Fruit fly (Drosophila melanogaster) whole organism, pupa: Measurements from ENCODE around the gene CG13796.

Experiments used
- CG17806 ChIP-seq: fragments of 200-800 bp; sonication (Bioruptor generic); optimal IDR thresholded peaks from 2 replicates; lab custom pipeline; 2018; ENCODE audit warnings: missing biosample characterization, mild to moderate bottlenecking, missing genetic modification characterization, moderate library complexity
- CG32121 ChIP-seq: fragments of 200-800 bp; sonication (Bioruptor generic); IDR thresholded peaks from 2 replicates; pipeline ENCODE4 v1.3.6; 2022; ENCODE audit warnings: missing biosample characterization, missing genetic modification characterization
- fd96Ca ChIP-seq: fragments of 200-800 bp; sonication (Bioruptor generic); IDR thresholded peaks from 3 replicates; pipeline ENCODE4 v1.3.6; 2022; ENCODE audit warnings: missing biosample characterization, missing genetic modification characterization

DNA sequence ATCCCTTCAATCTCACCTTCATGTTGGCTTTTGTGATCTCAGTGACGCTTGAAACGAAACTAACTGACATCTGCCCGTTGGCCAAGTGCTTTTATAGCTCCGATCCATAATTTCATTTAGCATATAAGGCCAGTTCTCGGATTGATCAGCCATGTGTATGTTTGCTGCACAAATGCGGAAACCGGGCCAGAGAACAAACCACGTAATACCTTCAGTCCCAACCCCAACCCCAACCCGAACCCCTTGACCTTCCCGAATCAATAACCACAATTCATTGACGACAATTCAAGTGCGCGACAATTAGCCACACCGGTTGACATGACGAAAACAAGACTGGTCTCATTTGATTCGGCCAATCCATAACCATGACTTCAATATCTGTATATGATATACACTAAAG, 20.6 kb upstream of the CG13796 start, which contains the start of gene CG7203:
- TF ChIP-seq CG32121 (GFP tag; lab: Robert Waterston, UW) (no peak), fd96Ca (GFP tag; lab: Robert Waterston, UW) (no peak), CG17806 (no peak)
